Fruit fly (Drosophila melanogaster) ovary, adult (tissue): Measurements from ENCODE around the gene CG11069.

ENCODE experiments used
- CG17801 ChIP-seq: fragments of 200-800 bp; optimal IDR thresholded peaks from 2 replicates; lab custom pipeline; 2019; ENCODE audit warnings: missing biosample characterization, mild to moderate bottlenecking, missing genetic modification characterization, moderate library complexity; ENCODE audit not compliant: partially characterized antibody

CG11069 gene

DNA sequence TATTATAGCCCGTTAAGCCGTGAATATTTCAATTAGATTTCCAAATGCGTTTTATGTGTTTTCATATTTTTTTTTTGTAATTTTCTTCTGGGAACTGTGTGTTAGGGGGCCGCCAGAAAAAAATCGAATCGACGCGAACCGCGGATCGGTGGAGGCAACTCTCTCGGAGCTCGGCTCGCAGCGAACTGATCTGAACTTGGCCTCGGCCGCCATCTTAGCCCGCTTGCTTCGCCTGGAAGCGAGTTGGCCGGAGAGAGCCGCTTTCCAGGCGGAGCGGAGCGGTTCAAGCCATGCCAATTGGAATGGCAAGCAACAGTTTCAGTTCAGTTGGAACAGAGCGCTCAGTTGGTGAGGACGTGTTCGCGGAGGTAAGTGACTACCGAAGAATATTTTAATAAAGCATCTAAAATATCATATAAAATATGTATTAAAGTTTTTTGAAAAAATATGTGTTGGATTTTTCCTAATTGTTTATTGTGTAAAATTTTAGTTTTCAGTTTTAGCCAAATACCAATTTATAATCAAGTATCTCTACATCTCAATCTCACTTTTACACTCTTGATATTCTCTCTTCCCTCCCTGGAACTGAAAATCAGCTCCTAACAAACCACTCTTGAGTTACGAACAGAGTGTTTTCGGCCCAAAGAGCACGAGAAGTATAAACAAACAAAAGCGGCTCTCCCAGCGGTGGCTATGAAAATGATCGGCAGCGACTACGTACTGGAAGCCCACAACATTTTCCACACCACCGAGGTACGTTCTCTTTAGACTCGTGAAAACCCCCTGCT is at the start of gene CG11069, which contains the start of gene CG31121:
CG11069 (plus strand) TSS at position 324 of the 788 bp plus-strand sequence.
CG31121 (minus strand) TSS at position 187 of the 788 bp plus-strand sequence.
- no peak for TF ChIP-seq CG17801 (GFP tag; lab: Kevin White, UChicago)

DNA sequence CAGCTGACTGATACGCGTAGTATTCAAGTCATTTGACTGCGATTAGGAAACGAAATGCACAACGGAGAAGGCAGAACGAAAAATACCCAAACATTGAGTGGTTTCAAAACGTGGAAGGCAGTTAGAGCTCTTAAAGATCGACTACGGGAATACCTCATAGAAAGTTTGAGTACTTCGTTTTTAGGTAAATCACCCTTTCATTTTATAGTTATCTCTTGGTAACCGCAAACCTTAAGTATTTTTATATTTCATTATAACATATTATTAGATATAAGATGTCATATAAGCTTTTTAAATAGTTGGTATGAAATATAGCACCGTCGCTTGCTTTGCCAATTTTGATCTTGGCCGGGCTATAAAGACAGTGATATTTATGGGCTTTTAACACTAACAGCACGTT is 49.4 kb upstream of the CG11069 start:
- no peak for TF ChIP-seq CG17801 (GFP tag; lab: Kevin White, UChicago)

DNA sequence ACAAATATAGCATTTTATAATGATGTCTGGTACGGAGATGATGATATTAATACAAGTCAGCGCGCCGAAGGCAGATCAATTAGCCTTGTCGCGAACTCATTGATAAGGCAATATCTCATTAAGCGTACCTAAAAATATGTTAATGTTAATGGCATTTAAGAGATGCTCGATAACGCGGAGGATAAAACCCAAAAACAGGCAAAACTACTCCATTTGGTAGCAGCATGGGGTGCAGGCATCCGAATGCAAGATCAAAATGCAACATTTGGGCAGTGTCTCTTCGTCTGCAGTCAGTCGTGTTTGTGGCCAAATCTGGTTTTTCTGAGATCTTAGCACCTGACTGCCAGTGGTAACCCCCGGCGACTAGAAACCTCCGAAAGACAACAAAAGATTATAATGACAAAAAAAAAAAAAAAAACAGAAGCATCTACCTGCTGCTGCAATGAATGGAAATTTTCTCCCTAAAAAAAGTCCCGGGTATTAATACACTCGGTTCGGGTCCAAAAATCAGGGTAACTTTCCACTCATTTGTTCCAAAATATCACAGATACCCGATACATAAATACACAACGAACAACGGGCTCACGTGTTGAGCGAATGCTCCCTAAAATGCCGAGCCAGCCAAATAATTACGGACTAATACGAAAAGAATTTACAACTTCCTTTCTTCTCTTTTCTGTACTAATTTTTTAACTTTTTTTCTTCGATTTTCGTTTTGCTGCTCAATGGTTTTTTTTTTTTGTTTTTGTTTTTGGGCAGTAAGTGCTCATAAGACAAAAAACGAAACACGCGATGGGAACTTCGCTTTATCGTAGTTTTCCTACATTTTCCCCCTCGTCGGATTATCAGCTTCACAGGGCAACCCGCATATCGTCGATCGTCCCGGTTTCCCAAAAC is 48.3 kb upstream of the CG11069 start:
- peak; percentile 71 for TF ChIP-seq CG17801 (GFP tag; lab: Kevin White, UChicago)

DNA sequence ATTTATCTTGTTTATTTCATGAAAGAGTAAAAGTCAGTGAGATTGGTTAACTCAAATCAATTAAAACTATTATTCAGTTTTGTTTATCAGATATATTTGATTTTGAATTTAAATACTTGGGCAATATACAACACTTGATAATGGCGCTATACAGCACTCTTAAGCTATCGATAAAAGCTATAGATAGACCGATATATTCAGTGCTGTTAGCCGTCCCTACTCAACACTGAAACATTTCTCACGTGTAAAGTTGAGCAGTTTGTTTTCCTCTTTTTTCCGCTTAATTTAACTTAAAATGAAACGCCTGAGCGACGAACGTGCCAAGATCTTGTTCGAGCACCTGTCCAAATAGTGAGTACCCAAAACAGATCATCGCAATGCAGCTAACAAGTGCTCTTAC is 44.1 kb upstream of the CG11069 start, which contains the start of gene CG7006:
CG7006 (plus strand) TSS at position 208 of the 400 bp plus-strand sequence.
- peak; percentile 74 for TF ChIP-seq CG17801 (GFP tag; lab: Kevin White, UChicago)

DNA sequence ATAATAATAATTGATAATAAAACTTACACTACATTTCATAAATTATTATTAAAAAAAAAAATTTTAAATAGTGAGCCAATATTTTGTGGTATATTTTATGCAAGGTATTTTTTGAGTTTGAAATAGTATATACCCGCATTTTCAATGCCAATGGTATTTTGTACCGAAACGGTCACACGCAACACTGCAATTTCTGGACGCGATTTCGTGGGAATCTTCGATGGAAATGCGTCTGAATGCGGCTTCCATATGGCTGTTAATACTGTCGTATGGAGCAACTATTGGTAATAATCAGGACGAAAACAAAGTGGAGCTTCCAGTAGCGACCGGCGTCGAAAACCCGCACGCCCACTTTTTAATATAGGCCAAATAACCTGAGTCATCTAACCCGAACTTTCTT is 43.1 kb upstream of the CG11069 start, which contains the start of gene Nct:
Nct (plus strand) TSS at position 173 of the 400 bp plus-strand sequence.
- peak; percentile 40 for TF ChIP-seq CG17801 (GFP tag; lab: Kevin White, UChicago)

DNA sequence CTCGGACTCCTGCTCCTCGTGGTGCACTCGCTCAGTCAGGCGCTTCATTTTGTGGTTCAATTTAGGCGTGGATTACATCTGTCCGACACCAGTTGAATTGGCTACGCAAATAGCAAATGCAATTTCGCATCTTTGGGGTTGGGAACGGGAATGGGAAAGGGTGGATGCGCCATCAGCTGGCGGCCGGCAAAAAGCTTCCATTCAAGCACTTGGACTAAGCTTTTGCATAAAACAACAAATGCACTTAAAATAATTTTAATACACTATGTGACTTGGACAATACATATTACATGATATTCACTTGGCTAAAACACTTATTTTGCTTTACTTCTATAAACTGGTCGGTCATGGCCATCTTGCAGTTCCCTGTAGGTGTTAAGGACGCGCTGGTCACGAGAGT is 38.4 kb upstream of the CG11069 start, which contains the start of gene HDAC11:
HDAC11 (minus strand) TSS at position 101 of the 400 bp plus-strand sequence.
- no peak for TF ChIP-seq CG17801 (GFP tag; lab: Kevin White, UChicago)

DNA sequence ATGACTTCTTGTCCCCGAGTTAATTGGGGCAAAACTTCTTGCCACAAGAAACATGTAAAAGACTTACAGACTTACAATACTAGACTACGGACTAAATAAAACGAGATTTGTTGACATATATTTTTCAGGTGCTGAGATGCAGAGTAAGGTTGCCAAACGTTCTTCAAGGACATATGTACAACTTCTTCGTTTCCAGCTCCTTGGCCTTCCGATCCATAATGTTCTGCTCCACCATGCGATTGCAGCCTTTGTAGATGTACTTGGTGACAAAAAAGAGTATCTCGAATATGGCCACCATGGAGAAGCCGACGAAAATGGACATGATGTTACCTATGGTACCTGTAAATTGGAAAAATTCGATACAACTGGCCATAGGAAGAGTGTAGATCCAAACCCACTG is 37.1 kb upstream of the CG11069 start, which contains the start of gene CAH4:
CAH4 (minus strand) TSS at position 101 of the 400 bp plus-strand sequence.
- TF ChIP-seq CG17801 (GFP tag; lab: Kevin White, UChicago), result no peak

DNA sequence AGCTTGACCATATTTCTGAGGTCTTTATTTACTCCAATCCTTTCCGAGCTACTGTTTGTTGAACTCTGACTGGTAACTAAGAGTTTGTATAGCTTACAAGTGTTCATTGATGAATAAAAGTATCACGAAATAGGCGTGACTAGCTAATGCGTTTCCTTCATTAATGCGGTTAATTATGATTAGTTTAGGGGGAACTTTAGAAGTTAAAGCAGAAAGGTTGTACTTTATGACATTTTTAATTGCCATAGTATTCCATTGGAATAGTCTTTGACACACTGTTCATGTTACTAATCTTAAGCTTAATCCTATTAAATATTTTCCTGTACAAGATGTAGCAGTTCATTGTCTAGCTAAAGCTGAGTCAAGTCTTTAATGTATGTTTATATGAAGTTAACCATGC is 34.8 kb upstream of the CG11069 start, which contains the start of gene ppk22:
ppk22 (minus strand) TSS at position 101 of the 400 bp plus-strand sequence.
- no peak for TF ChIP-seq CG17801 (GFP tag; lab: Kevin White, UChicago)

DNA sequence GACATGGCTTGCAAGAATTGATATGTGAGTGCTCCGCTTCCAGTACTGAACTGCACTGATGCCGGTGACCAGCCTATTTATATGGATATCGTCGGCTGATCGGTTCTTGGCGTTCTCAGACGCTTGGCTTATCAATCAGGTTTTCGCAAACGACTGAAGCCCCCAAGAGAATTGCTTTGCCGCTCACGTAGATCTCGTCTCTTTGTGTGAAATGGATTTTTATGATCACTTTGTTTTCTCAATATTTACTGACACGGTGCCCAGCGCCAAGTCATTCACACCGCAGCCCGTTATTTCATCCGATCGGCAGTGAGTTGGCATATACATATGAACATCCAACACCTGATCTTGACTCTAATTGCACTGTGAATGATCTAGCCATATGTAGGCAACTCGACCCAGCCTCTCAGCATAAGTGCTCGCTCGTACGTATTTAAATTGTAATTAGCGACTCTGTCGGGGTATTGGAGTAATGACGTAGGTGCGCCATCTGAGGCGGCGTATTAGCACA is 34.2 kb upstream of the CG11069 start, which contains the start of gene CG13639:
CG13639 (minus strand) TSS at position 51 of the 511 bp plus-strand sequence.
- no peak for TF ChIP-seq CG17801 (GFP tag; lab: Kevin White, UChicago)

DNA sequence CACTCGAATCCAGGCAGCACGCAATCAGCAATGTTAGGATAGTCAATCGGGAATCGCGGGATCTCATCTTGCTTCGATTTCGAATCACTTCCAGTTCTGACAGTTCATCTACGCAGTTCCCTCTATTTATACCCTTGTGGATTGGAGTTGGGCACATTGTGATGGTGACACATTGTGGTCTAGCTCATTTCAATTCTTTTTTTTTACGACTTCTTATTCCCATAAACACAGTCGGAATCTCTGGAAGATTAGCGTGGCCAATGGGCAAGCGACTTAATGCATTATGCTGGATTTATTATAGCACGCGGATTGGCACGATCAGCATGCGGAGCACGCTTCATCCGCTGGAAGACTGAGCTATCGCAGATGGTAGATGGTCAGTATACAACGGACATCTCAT is 32.5 kb upstream of the CG11069 start, which contains the start of gene CG13640:
CG13640 (minus strand) TSS at position 101 of the 400 bp plus-strand sequence.
- no peak for TF ChIP-seq CG17801 (GFP tag; lab: Kevin White, UChicago)

DNA sequence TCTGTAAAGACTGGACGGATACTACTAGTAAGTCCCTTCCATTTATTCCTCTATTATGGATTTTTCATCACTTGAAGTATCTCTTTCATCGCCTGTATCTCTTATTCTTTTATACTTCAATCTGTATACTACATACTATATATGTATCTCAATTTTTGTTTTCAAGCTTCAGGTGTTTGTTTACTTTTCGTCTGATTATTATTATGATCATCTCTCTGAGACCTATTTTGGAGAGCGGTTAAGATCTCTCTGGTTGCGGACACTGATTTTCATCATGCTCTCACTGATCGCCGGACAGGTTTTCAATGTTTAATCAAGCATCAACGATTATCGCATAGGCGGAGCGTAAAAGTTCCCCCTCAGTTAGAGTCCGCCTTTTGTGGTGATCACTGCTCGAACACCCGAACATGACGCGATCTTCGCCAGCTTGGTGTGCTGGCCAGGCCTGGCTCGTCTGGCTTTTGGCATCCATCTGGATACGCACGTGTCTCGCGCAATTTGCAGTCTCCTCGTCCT is 31.9 kb upstream of the CG11069 start, which contains the start of gene CG7016:
CG7016 (plus strand) TSS at position 358 of the 516 bp plus-strand sequence.
- TF ChIP-seq CG17801 (GFP tag; lab: Kevin White, UChicago), result no peak

DNA sequence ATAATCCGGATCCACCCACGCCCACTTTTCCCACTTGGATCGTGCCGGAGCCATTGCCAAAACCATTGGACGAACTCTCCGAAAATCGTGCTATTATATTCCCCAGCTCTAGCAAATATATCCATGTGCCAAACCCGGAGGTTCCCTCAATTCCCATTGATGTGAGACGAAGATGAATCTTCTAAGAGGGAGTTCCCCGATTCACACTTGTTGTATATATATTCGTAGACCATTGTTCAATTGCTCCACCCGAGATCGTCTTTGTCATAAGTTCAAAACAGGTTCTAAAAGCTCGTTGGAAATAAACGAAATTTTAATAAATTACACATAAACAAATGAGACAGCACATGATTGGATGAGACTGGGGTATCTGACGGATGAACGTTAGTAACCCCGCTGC is 30.6 kb upstream of the CG11069 start:
- TF ChIP-seq CG17801 (GFP tag; lab: Kevin White, UChicago), result no peak

DNA sequence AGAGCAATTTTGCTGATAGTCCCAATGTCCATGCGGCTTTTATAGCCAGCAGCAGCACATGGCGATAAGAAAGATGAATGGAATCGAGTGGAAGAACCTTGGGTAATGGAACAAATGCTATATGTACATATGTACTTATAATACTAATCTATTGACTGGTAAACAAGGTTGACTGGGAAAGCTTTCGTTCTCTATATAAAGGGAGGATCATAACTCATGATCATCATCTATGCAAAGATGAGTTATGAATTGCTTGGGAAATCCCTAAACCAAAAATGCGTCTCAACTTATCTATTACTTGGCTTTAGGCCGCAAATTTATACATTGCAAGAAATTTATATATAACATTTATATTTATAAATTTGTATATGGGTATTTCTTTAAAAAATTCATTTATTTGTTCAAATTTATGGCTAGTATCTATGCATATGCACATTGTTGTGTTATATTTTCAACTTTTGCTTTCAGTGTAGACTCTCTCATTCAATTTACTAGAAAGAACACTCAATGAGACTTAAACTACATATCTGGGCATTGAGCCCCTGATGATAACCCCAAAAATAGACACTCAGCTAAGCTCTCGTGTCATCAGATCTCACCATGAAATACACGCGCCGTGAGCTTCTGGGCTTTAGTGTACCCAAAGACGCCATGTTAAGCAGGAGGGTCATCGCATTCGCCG is 29.7 kb upstream of the CG11069 start, which contains the start of the genes Srg1 and Elal:
Srg1 (minus strand) TSS at position 14 of the 682 bp plus-strand sequence.
Elal (plus strand) TSS at position 632 of the 682 bp plus-strand sequence.
- no peak for TF ChIP-seq CG17801 (GFP tag; lab: Kevin White, UChicago)
